Worm (Caenorhabditis elegans): ENCODE data around the gene ilcr-1.

Gene ilcr-1

ce11 chrIV:14291601-14292000, 15.3 kb downstream of the ilcr-1 start, which contains the start of gene Y64G10A.7 (continued):
- TF ChIP-seq hlh-26 (GFP tag; conservative IDR thresholded peaks at IDR 0.05) (no peak), hsf-1 (GFP tag; IDR thresholded peaks at IDR 0.05) (no peak)

ce11 chrIV:14295262-14295661, 19.0 kb downstream of the ilcr-1 start:
- TF ChIP-seq ztf-18 (tag; optimal IDR thresholded peaks at IDR 0.05) (no peak), unc-62 (GFP tag; optimal IDR thresholded peaks at IDR 0.05) (no peak), F10E7.11 (tag; optimal IDR thresholded peaks at IDR 0.05) (no peak), D2030.7 (GFP tag; IDR thresholded peaks at IDR 0.05) (no peak), rpc-1 (optimal IDR thresholded peaks at IDR 0.05) (no peak), rpc-1 (tag; optimal IDR thresholded peaks at IDR 0.05) (no peak)

ce11 chrIV:14297058-14297457, 20.8 kb downstream of the ilcr-1 start:
- TF ChIP-seq rcor-1 (GFP tag; IDR thresholded peaks at IDR 0.05) (no peak), chd-7 (tag; optimal IDR thresholded peaks at IDR 0.05) (no peak), F10E7.11 (tag; optimal IDR thresholded peaks at IDR 0.05) (no peak)

- TF ChIP-seq nhr-120 (GFP tag; IDR thresholded peaks at IDR 0.05) (no peak), snpc-4 (GFP tag; optimal IDR thresholded peaks at IDR 0.05) (no peak), snpc-4 (tag; optimal IDR thresholded peaks at IDR 0.05) (peak in 2 of 4 experiments; percentile 41 to 49), attf-5 (GFP tag; optimal IDR thresholded peaks at IDR 0.05) (no peak), dox-1 (GFP tag; IDR thresholded peaks at IDR 0.05) (no peak), mes-4 (tag; optimal IDR thresholded peaks at IDR 0.05) (no peak), mxl-1 (tag; optimal IDR thresholded peaks at IDR 0.05) (no peak)
Measured at ce11 chrIV:14305813-14306212, 29.6 kb downstream of the ilcr-1 start.

ce11 chrIV:14307381-14307999, 31.2 kb downstream of the ilcr-1 start:
- TF ChIP-seq snpc-1.1 (tag; optimal IDR thresholded peaks at IDR 0.05; ENCODE audit: insufficient read depth), result peak; percentile 66
- TF ChIP-seq snpc-4 (GFP tag; optimal IDR thresholded peaks at IDR 0.05), result peak; percentile 55
- peak; percentile 70 to 95 (median 78) for TF ChIP-seq snpc-4 (tag; optimal IDR thresholded peaks at IDR 0.05)
- peak; percentile 85 for TF ChIP-seq attf-6 (GFP tag; IDR thresholded peaks at IDR 0.05)

ce11 chrIV:14318054-14318453, 41.8 kb downstream of the ilcr-1 start:
- TF ChIP-seq hmg-20 (GFP tag; IDR thresholded peaks at IDR 0.05) (no peak), C06A6.2 (GFP tag; conservative IDR thresholded peaks at IDR 0.05) (no peak), attf-6 (GFP tag; IDR thresholded peaks at IDR 0.05) (peak; percentile 62; the same call in 1 of the 2 replicates), snpc-4 (GFP tag; optimal IDR thresholded peaks at IDR 0.05) (no peak), snpc-4 (tag; optimal IDR thresholded peaks at IDR 0.05) (peak in 2 of 4 experiments; percentile 24 to 69), ceh-100 (GFP tag; IDR thresholded peaks at IDR 0.05) (no peak), cebp-1 (GFP tag; IDR thresholded peaks at IDR 0.05) (no peak), cebp-1 (tag; optimal IDR thresholded peaks at IDR 0.05) (no peak), attf-3 (GFP tag; conservative IDR thresholded peaks at IDR 0.05) (no peak), ceh-58 (GFP tag; IDR thresholded peaks at IDR 0.05) (no peak), ztf-18 (tag; optimal IDR thresholded peaks at IDR 0.05) (no peak), rec-8 (tag; optimal IDR thresholded peaks at IDR 0.05) (no peak)

- TF ChIP-seq attf-5 (GFP tag; optimal IDR thresholded peaks at IDR 0.05), result no peak
- no peak for TF ChIP-seq ceh-79 (tag; optimal IDR thresholded peaks at IDR 0.05)
- no peak for TF ChIP-seq mxl-1 (tag; optimal IDR thresholded peaks at IDR 0.05)
- TF ChIP-seq F57A8.1 (GFP tag; optimal IDR thresholded peaks at IDR 0.05), result no peak
- TF ChIP-seq nhr-27 (tag; optimal IDR thresholded peaks at IDR 0.05), result no peak
- TF ChIP-seq athp-1 (tag; optimal IDR thresholded peaks at IDR 0.05), result no peak
- TF ChIP-seq nhr-90 (tag; optimal IDR thresholded peaks at IDR 0.05), result no peak
- TF ChIP-seq dpl-1 (GFP tag; optimal IDR thresholded peaks at IDR 0.05), result no peak
- no peak for TF ChIP-seq nhr-80 (tag; optimal IDR thresholded peaks at IDR 0.05)
- no peak for TF ChIP-seq aptf-3 (GFP tag; IDR thresholded peaks at IDR 0.05)
Measured at ce11 chrIV:14321655-14322054, 45.4 kb downstream of the ilcr-1 start, which contains the start of gene fbxa-126. Gene fbxa-126 (minus strand): TSS chrIV:14321755.
